Worm (Caenorhabditis elegans): ENCODE data around the gene hpo-36.

Gene hpo-36

ce11 chrV:3766904-3767303, 27.7 kb upstream of the hpo-36 start, which contains the start of gene Y39H10A.1:
Y39H10A.1 (plus strand) TSS chrV:3767204.
- TF ChIP-seq xbp-1 (tag; optimal IDR thresholded peaks at IDR 0.05) (no peak), pqm-1 (tag; optimal IDR thresholded peaks at IDR 0.05) (no peak), nhr-19 (GFP tag; conservative IDR thresholded peaks at IDR 0.05) (no peak), tlp-1 (tag; optimal IDR thresholded peaks at IDR 0.05) (no peak), ceh-90 (tag; optimal IDR thresholded peaks at IDR 0.05) (no peak), blmp-1 (tag; optimal IDR thresholded peaks at IDR 0.05) (no peak), fkh-4 (tag; optimal IDR thresholded peaks at IDR 0.05; ENCODE audit: borderline replicate concordance) (no peak)

- TF ChIP-seq dsc-1 (tag; optimal IDR thresholded peaks at IDR 0.05), result no peak
- no peak for TF ChIP-seq swsn-7 (tag; optimal IDR thresholded peaks at IDR 0.05)
- TF ChIP-seq ztf-11 (tag; optimal IDR thresholded peaks at IDR 0.05), result no peak
- no peak for TF ChIP-seq skn-1 (tag; optimal IDR thresholded peaks at IDR 0.05)
- TF ChIP-seq nhr-11 (tag; optimal IDR thresholded peaks at IDR 0.05), result no peak
- TF ChIP-seq elt-2 (tag; optimal IDR thresholded peaks at IDR 0.05), result no peak
- no peak for TF ChIP-seq snpc-4 (tag; optimal IDR thresholded peaks at IDR 0.05)
- no peak for TF ChIP-seq sup-37 (GFP tag; optimal IDR thresholded peaks at IDR 0.05)
- TF ChIP-seq xbp-1 (tag; optimal IDR thresholded peaks at IDR 0.05), result no peak
- TF ChIP-seq hpl-2 (GFP tag; optimal IDR thresholded peaks at IDR 0.05), result no peak
- TF ChIP-seq alr-1 (tag; optimal IDR thresholded peaks at IDR 0.05; ENCODE audit: borderline replicate concordance), result no peak
- no peak for TF ChIP-seq mef-2 (tag; optimal IDR thresholded peaks at IDR 0.05)
- no peak for TF ChIP-seq lin-13 (GFP tag; optimal IDR thresholded peaks at IDR 0.05)
- no peak for TF ChIP-seq C04F5.9 (tag; optimal IDR thresholded peaks at IDR 0.05)
- TF ChIP-seq sptf-1 (tag; optimal IDR thresholded peaks at IDR 0.05), result no peak
Measured at ce11 chrV:3761829-3762228, 22.6 kb upstream of the hpo-36 start.

ce11 chrV:3760839-3761238, 21.6 kb upstream of the hpo-36 start, which contains the start of gene oac-55:
oac-55 (plus strand) TSS chrV:3761139.
- TF ChIP-seq mef-2 (tag; optimal IDR thresholded peaks at IDR 0.05), result no peak
- TF ChIP-seq hpl-2 (GFP tag; optimal IDR thresholded peaks at IDR 0.05), result no peak
- TF ChIP-seq snu-23 (GFP tag; optimal IDR thresholded peaks at IDR 0.05), result no peak
- no peak for TF ChIP-seq efl-3 (GFP tag; optimal IDR thresholded peaks at IDR 0.05)
- no peak for TF ChIP-seq egl-27 (tag; optimal IDR thresholded peaks at IDR 0.05)
- TF ChIP-seq nhr-19 (GFP tag; conservative IDR thresholded peaks at IDR 0.05), result no peak
- no peak for TF ChIP-seq zag-1 (tag; optimal IDR thresholded peaks at IDR 0.05)
- TF ChIP-seq ets-5 (GFP tag; IDR thresholded peaks at IDR 0.05), result no peak
- TF ChIP-seq hlh-17 (GFP tag; optimal IDR thresholded peaks at IDR 0.05; ENCODE audit: borderline replicate concordance), result no peak
- no peak for TF ChIP-seq ztf-11 (tag; optimal IDR thresholded peaks at IDR 0.05)
- TF ChIP-seq lin-39 (tag; optimal IDR thresholded peaks at IDR 0.05), result no peak
- no peak for TF ChIP-seq sptf-1 (tag; optimal IDR thresholded peaks at IDR 0.05)
- no peak for TF ChIP-seq nhr-76 (tag; optimal IDR thresholded peaks at IDR 0.05)
- no peak for TF ChIP-seq xbp-1 (tag; optimal IDR thresholded peaks at IDR 0.05)

- TF ChIP-seq unc-30 (tag; optimal IDR thresholded peaks at IDR 0.05), result no peak
- TF ChIP-seq nhr-12 (tag; optimal IDR thresholded peaks at IDR 0.05), result no peak
- TF ChIP-seq snu-23 (GFP tag; optimal IDR thresholded peaks at IDR 0.05), result peak; percentile 76
- no peak for TF ChIP-seq pag-3 (tag; optimal IDR thresholded peaks at IDR 0.05; ENCODE audit: borderline replicate concordance, insufficient read depth)
- TF ChIP-seq aly-2 (tag; optimal IDR thresholded peaks at IDR 0.05), result peak; percentile 4
- peak in 3 of 6 experiments; percentile 15 to 70 (median 28) for TF ChIP-seq elt-3 (tag; optimal IDR thresholded peaks at IDR 0.05)
- TF ChIP-seq lin-13 (GFP tag; optimal IDR thresholded peaks at IDR 0.05), result peak; percentile 32
- peak; percentile 55 to 59 (median 57) for TF ChIP-seq ceh-82 (tag; optimal IDR thresholded peaks at IDR 0.05)
- no peak for TF ChIP-seq hpl-2 (GFP tag; optimal IDR thresholded peaks at IDR 0.05)
- TF ChIP-seq ceh-63 (GFP tag; optimal IDR thresholded peaks at IDR 0.05), result no peak
- TF ChIP-seq nhr-76 (tag; optimal IDR thresholded peaks at IDR 0.05), result no peak
- peak; percentile 58 for TF ChIP-seq snpc-4 (tag; optimal IDR thresholded peaks at IDR 0.05)
- TF ChIP-seq fkh-8 (tag; optimal IDR thresholded peaks at IDR 0.05), result peak; percentile 69
- TF ChIP-seq rnt-1 (tag; optimal IDR thresholded peaks at IDR 0.05), result peak; percentile 82
- TF ChIP-seq nhr-19 (GFP tag; conservative IDR thresholded peaks at IDR 0.05), result peak; percentile 60
- TF ChIP-seq C34B4.2 (tag; optimal IDR thresholded peaks at IDR 0.05), result no peak
- TF ChIP-seq unc-130 (tag; optimal IDR thresholded peaks at IDR 0.05), result peak; percentile 47
- TF ChIP-seq egl-27 (tag; optimal IDR thresholded peaks at IDR 0.05), result no peak
- no peak for TF ChIP-seq sptf-1 (tag; optimal IDR thresholded peaks at IDR 0.05)
- peak; percentile 21 for TF ChIP-seq irx-1 (tag; optimal IDR thresholded peaks at IDR 0.05)
- TF ChIP-seq nhr-20 (tag; optimal IDR thresholded peaks at IDR 0.05), result peak; percentile 69
- no peak for TF ChIP-seq unc-62 (GFP tag; optimal IDR thresholded peaks at IDR 0.05)
- no peak for TF ChIP-seq hlh-17 (GFP tag; optimal IDR thresholded peaks at IDR 0.05; ENCODE audit: borderline replicate concordance)
- TF ChIP-seq egl-13 (tag; optimal IDR thresholded peaks at IDR 0.05), result peak; percentile 46
- TF ChIP-seq lin-35 (GFP tag; optimal IDR thresholded peaks at IDR 0.05), result peak; percentile 91 to 96
- peak in 1 of 2 experiments; percentile 29 for TF ChIP-seq ztf-11 (tag; optimal IDR thresholded peaks at IDR 0.05)
Measured at ce11 chrV:3759419-3759915, 20.3 kb upstream of the hpo-36 start, which contains the start of gene chk-1. chk-1 (minus strand) TSS chrV:3759469.

Data from whole organism, L1 larva.